Fruit fly (Drosophila melanogaster) whole organism, embryonic: ENCODE results near the gene wb.

Experiments
- Abd-B ChIP-seq: fragments of 200-800 bp; sonication (Bioruptor generic); optimal IDR thresholded peaks from 2 replicates; lab custom pipeline; 2018; ENCODE audit warnings: missing biosample characterization, mild to moderate bottlenecking, missing genetic modification characterization, moderate library complexity
- CG10366 ChIP-seq: fragments of 200-800 bp; sonication (Bioruptor generic); IDR thresholded peaks from 2 replicates; pipeline ENCODE4 v1.3.6; 2022; ENCODE audit warnings: missing biosample characterization, missing genetic modification characterization
- CG10462 ChIP-seq: fragments of 200-800 bp; sonication (Bioruptor generic); optimal IDR thresholded peaks from 2 replicates; lab custom pipeline; 2016; ENCODE audit warnings: missing biosample characterization, missing genetic modification characterization
- CG11247 ChIP-seq: fragments of 200-800 bp; sonication (Bioruptor generic); IDR thresholded peaks from 2 replicates; pipeline ENCODE4 v1.3.6; 2022; ENCODE audit warnings: missing biosample characterization, missing genetic modification characterization
- CG12659 ChIP-seq: fragments of 200-800 bp; sonication (Bioruptor generic); optimal IDR thresholded peaks from 3 replicates; lab custom pipeline; 2017; ENCODE audit warnings: mild to moderate bottlenecking, missing biosample characterization, missing genetic modification reagents, missing genetic modification characterization
- CG1529 ChIP-seq: fragments of 200-800 bp; sonication (Bioruptor generic); optimal IDR thresholded peaks from 3 replicates; lab custom pipeline; 2018; ENCODE audit warnings: missing biosample characterization, missing genetic modification characterization
- CG15514 ChIP-seq: fragments of 200-800 bp; sonication (Bioruptor generic); optimal IDR thresholded peaks from 3 replicates; lab custom pipeline; 2017; ENCODE audit warnings: missing biosample characterization, missing genetic modification characterization, mild to moderate bottlenecking, moderate library complexity, missing genetic modification reagents
- CG17568 ChIP-seq: fragments of 200-800 bp; sonication (Bioruptor generic); optimal IDR thresholded peaks from 2 replicates; lab custom pipeline; 2018; ENCODE audit warnings: missing biosample characterization, mild to moderate bottlenecking, missing genetic modification characterization, moderate library complexity
- CG18476 ChIP-seq: fragments of 200-800 bp; sonication (Bioruptor generic); optimal IDR thresholded peaks from 2 replicates; lab custom pipeline; 2016; ENCODE audit warnings: missing biosample characterization, mild to moderate bottlenecking, missing genetic modification characterization
- CG2199 ChIP-seq: fragments of 200-800 bp; sonication (Bioruptor generic); IDR thresholded peaks from 3 replicates; pipeline ENCODE4 v1.3.6; 2022; ENCODE audit warnings: missing biosample characterization, missing genetic modification characterization
- CG31365 ChIP-seq: fragments of 200-800 bp; sonication (Bioruptor generic); optimal IDR thresholded peaks from 2 replicates; lab custom pipeline; 2018; ENCODE audit warnings: missing biosample characterization, mild to moderate bottlenecking, missing genetic modification characterization
- CG31388 ChIP-seq: fragments of 200-800 bp; sonication (Bioruptor generic); optimal IDR thresholded peaks from 2 replicates; lab custom pipeline; 2016; ENCODE audit warnings: missing biosample characterization, missing genetic modification characterization
- CG32532 ChIP-seq: fragments of 200-800 bp; sonication (Bioruptor generic); IDR thresholded peaks from 2 replicates; pipeline ENCODE4 v1.3.6; 2022; ENCODE audit warnings: missing biosample characterization, missing genetic modification characterization
- CG3995 ChIP-seq: fragments of 200-800 bp; sonication (Bioruptor generic); optimal IDR thresholded peaks from 3 replicates; lab custom pipeline; 2016; ENCODE audit warnings: missing biosample characterization, missing genetic modification characterization
- CG42726 ChIP-seq: fragments of 200-800 bp; sonication (Bioruptor generic); IDR thresholded peaks from 2 replicates; pipeline ENCODE4 v1.3.6; 2022; ENCODE audit warnings: missing biosample characterization, missing genetic modification characterization; ENCODE audit not compliant: partially characterized antibody
- CG5953 ChIP-seq: fragments of 200-800 bp; sonication (Bioruptor generic); IDR thresholded peaks from 2 replicates; pipeline ENCODE4 v1.3.6; 2022; ENCODE audit warnings: missing biosample characterization, missing genetic modification characterization
- CG6689 ChIP-seq: fragments of 200-800 bp; sonication (Bioruptor generic); IDR thresholded peaks from 2 replicates; pipeline ENCODE4 v1.3.6; 2022; ENCODE audit warnings: missing biosample characterization, missing genetic modification characterization
- CG6854 ChIP-seq: fragments of 200-800 bp; sonication (Bioruptor generic); optimal IDR thresholded peaks from 3 replicates; lab custom pipeline; 2017; ENCODE audit warnings: missing biosample characterization, mild to moderate bottlenecking, missing genetic modification characterization
- CG7372 ChIP-seq: fragments of 200-800 bp; sonication (Bioruptor generic); IDR thresholded peaks from 2 replicates; pipeline ENCODE4 v1.3.6; 2022; ENCODE audit warnings: missing biosample characterization, missing genetic modification characterization
- CG7839 ChIP-seq: fragments of 200-800 bp; sonication (Bioruptor generic); optimal IDR thresholded peaks from 3 replicates; lab custom pipeline; 2018; ENCODE audit warnings: missing biosample characterization, mild to moderate bottlenecking, missing genetic modification characterization, moderate library complexity
- CG8388 ChIP-seq: fragments of 200-800 bp; sonication (Bioruptor generic); optimal IDR thresholded peaks from 2 replicates; lab custom pipeline; 2019; ENCODE audit warnings: missing biosample characterization, mild to moderate bottlenecking, missing genetic modification characterization, moderate library complexity
- CG9876 ChIP-seq: fragments of 200-800 bp; sonication (Bioruptor generic); optimal IDR thresholded peaks from 2 replicates; lab custom pipeline; 2016; ENCODE audit warnings: missing biosample characterization, missing genetic modification characterization
- CkIIα-i1 ChIP-seq: fragments of 200-800 bp; sonication (Bioruptor generic); IDR thresholded peaks from 2 replicates; pipeline ENCODE4 v1.3.6; 2022; ENCODE audit warnings: missing biosample characterization, missing genetic modification characterization
- D19A ChIP-seq: fragments of 200-800 bp; optimal IDR thresholded peaks from 3 replicates; lab custom pipeline; 2019; ENCODE audit warnings: missing biosample characterization, mild to moderate bottlenecking, missing genetic modification characterization, moderate library complexity
- Drgx ChIP-seq: fragments of 200-800 bp; sonication (Bioruptor generic); IDR thresholded peaks from 2 replicates; pipeline ENCODE4 v1.3.6; 2022; ENCODE audit warnings: missing biosample characterization, missing genetic modification characterization
- Fer3 ChIP-seq: fragments of 200-800 bp; sonication (Bioruptor generic); optimal IDR thresholded peaks from 2 replicates; lab custom pipeline; 2018; ENCODE audit warnings: missing biosample characterization, mild to moderate bottlenecking, missing genetic modification characterization, moderate library complexity
- Hey ChIP-seq: fragments of 200-800 bp; sonication (Bioruptor generic); optimal IDR thresholded peaks from 3 replicates; lab custom pipeline; 2018; ENCODE audit warnings: missing biosample characterization, mild to moderate bottlenecking, missing genetic modification characterization
- Hmx ChIP-seq: fragments of 200-800 bp; sonication (Bioruptor generic); optimal IDR thresholded peaks from 2 replicates; lab custom pipeline; 2016; ENCODE audit warnings: missing biosample characterization, missing genetic modification characterization
- Max ChIP-seq: fragments of 200-800 bp; sonication (Bioruptor generic); optimal IDR thresholded peaks from 2 replicates; lab custom pipeline; 2016; ENCODE audit warnings: missing biosample characterization, mild to moderate bottlenecking, missing genetic modification characterization
- NC2α ChIP-seq: fragments of 200-800 bp; sonication (Bioruptor generic); optimal IDR thresholded peaks from 2 replicates; lab custom pipeline; 2016; ENCODE audit warnings: missing biosample characterization, missing genetic modification characterization
- Opbp ChIP-seq: fragments of 200-800 bp; sonication (Bioruptor generic); IDR thresholded peaks from 3 replicates; pipeline ENCODE4 v1.3.6; 2022; ENCODE audit warnings: missing biosample characterization, missing genetic modification characterization; ENCODE audit not compliant: partially characterized antibody
- Pdp1 ChIP-seq, 2 experiments: fragments of 200-800 bp; sonication (Bioruptor generic); optimal IDR thresholded peaks; 3 replicates each; lab custom pipeline; 2016; ENCODE audit warnings: missing biosample characterization in 2 of 2, missing genetic modification characterization in 2 of 2, mild to moderate bottlenecking in 1 of 2, moderate library complexity in 1 of 2
- ara ChIP-seq: fragments of 200-800 bp; sonication (Bioruptor generic); IDR thresholded peaks from 2 replicates; pipeline ENCODE4 v1.3.6; 2022; ENCODE audit warnings: missing biosample characterization, missing genetic modification characterization
- ase ChIP-seq: fragments of 200-800 bp; sonication (Bioruptor generic); IDR thresholded peaks from 3 replicates; pipeline ENCODE4 v1.3.6; 2022; ENCODE audit warnings: missing biosample characterization, missing genetic modification characterization
- dpn ChIP-seq, 2 experiments: fragments of 200-800 bp; sonication (Bioruptor generic); optimal IDR thresholded peaks; 3 replicates each; lab custom pipeline; 2016; ENCODE audit warnings: missing biosample characterization in 2 of 2, missing genetic modification characterization in 2 of 2
- esg ChIP-seq: fragments of 200-800 bp; sonication (Bioruptor generic); conservative IDR thresholded peaks from 2 replicates; pipeline ENCODE4 v1.3.6; 2022; ENCODE audit warnings: missing biosample characterization, missing genetic modification characterization
- hb ChIP-seq: fragments of 200-800 bp; sonication (Bioruptor generic); IDR thresholded peaks from 3 replicates; pipeline ENCODE4 v1.3.6; 2022; ENCODE audit warnings: missing biosample characterization, missing genetic modification characterization; ENCODE audit not compliant: partially characterized antibody
- her ChIP-seq: fragments of 200-800 bp; sonication (Bioruptor generic); optimal IDR thresholded peaks from 2 replicates; lab custom pipeline; 2016; ENCODE audit warnings: missing biosample characterization, missing genetic modification characterization
- insv ChIP-seq, 2 experiments: fragments of 200-800 bp; sonication (Bioruptor generic); optimal IDR thresholded peaks; 3 replicates each; lab custom pipeline; 2016 to 2018; ENCODE audit warnings: missing biosample characterization in 2 of 2, missing genetic modification characterization in 2 of 2
- lab ChIP-seq: fragments of 200-800 bp; sonication (Bioruptor generic); optimal IDR thresholded peaks from 3 replicates; lab custom pipeline; 2017; ENCODE audit warnings: missing biosample characterization, missing genetic modification characterization, mild to moderate bottlenecking, moderate library complexity, missing genetic modification reagents
- lilli ChIP-seq: fragments of 200-800 bp; sonication (Bioruptor generic); optimal IDR thresholded peaks from 3 replicates; lab custom pipeline; 2016; ENCODE audit warnings: missing biosample characterization, missing genetic modification characterization
- lov ChIP-seq, 2 experiments: fragments of 200-800 bp in 1 of 2; fragments of >200 bp in 1 of 2; sonication (Bioruptor generic) in 1 of 2; IDR thresholded peaks in 1 of 2; optimal IDR thresholded peaks in 1 of 2; 2 replicates in 1 of 2; 3 replicates in 1 of 2; pipeline versions ENCODE4 v1.3.6 to Lab custom; 2017 to 2022; ENCODE audit warnings: missing biosample characterization in 1 of 2, missing genetic modification characterization in 1 of 2
- oc ChIP-seq: fragments of 200-800 bp; sonication (Bioruptor generic); optimal IDR thresholded peaks from 2 replicates; lab custom pipeline; 2018; ENCODE audit warnings: missing biosample characterization, mild to moderate bottlenecking, missing genetic modification characterization, moderate library complexity
- pho ChIP-seq: fragments of 200-800 bp; sonication (Bioruptor generic); optimal IDR thresholded peaks from 2 replicates; lab custom pipeline; 2016; ENCODE audit warnings: missing biosample characterization, missing genetic modification characterization
- salm ChIP-seq: fragments of 200-800 bp; sonication (Bioruptor generic); optimal IDR thresholded peaks from 2 replicates; lab custom pipeline; 2018; ENCODE audit warnings: missing biosample characterization, mild to moderate bottlenecking, missing genetic modification characterization
- sqz ChIP-seq: fragments of 200-800 bp; sonication (Bioruptor generic); optimal IDR thresholded peaks from 3 replicates; lab custom pipeline; 2018; ENCODE audit warnings: missing biosample characterization, mild to moderate bottlenecking, missing genetic modification characterization
- ttk ChIP-seq: fragments of 200-800 bp; sonication (Bioruptor generic); IDR thresholded peaks from 2 replicates; pipeline ENCODE4 v2.1.2; 2022; ENCODE audit warnings: missing biosample characterization, missing genetic modification characterization
- unpg ChIP-seq: fragments of 200-800 bp; sonication (Bioruptor generic); optimal IDR thresholded peaks from 3 replicates; lab custom pipeline; 2018; ENCODE audit warnings: missing biosample characterization, mild to moderate bottlenecking, missing genetic modification characterization, moderate library complexity
- yki ChIP-seq: fragments of >200 bp; optimal IDR thresholded peaks from 3 replicates; lab custom pipeline; 2018

wb gene

dm6 chr2L:14237510-14238277 is 25.1 kb upstream of the wb start (continued):
- TF ChIP-seq NC2α (no peak), ara (GFP tag; lab: Robert Waterston, UW) (no peak), CG10366 (no peak), Abd-B (no peak), CG9876 (GFP tag; lab: Kevin White, UChicago) (no peak), CG15514 (GFP tag; lab: Kevin White, UChicago) (no peak), Hmx (no peak), CG42726 (GFP tag; lab: Robert Waterston, UW) (no peak), CG18476 (no peak), Pdp1 (GFP tag; optimal IDR thresholded peaks at IDR 0.05; lab: Kevin White, UChicago) (no peak), CkIIα-i1 (GFP tag; lab: Robert Waterston, UW) (no peak), dpn (GFP tag; optimal IDR thresholded peaks at IDR 0.05; lab: Kevin White, UChicago) (no peak), CG31388 (GFP tag; lab: Kevin White, UChicago) (no peak), Hey (tag; lab: Kevin White, UChicago) (no peak), ase (GFP tag; lab: Robert Waterston, UW) (no peak), Fer3 (tag; lab: Kevin White, UChicago) (no peak), Drgx (GFP tag; lab: Robert Waterston, UW) (peak; percentile 65; the same call in 1 of the 2 replicates), lab (peak; percentile 57), CG32532 (no peak), CG17568 (no peak), hb (no peak), oc (tag; lab: Kevin White, UChicago) (peak; percentile 41), yki (no peak), ttk (GFP tag; lab: Robert Waterston, UW) (peak; percentile 45), salm (tag; lab: Kevin White, UChicago) (no peak), CG1529 (GFP tag; lab: Kevin White, UChicago) (peak; percentile 50), esg (no peak; the same call in 1 of the 2 replicates), lilli (GFP tag; lab: Kevin White, UChicago) (no peak), unpg (GFP tag; lab: Kevin White, UChicago) (peak; percentile 58), Max (no peak), CG6854 (GFP tag; lab: Kevin White, UChicago) (no peak), D19A (tag; lab: Kevin White, UChicago) (peak; percentile 8), sqz (GFP tag; lab: Kevin White, UChicago) (no peak), pho (GFP tag; lab: Kevin White, UChicago) (no peak), CG5953 (no peak; the same call in 1 of the 2 replicates), CG31365 (tag; lab: Kevin White, UChicago) (no peak), Opbp (no peak), lov (optimal IDR thresholded peaks at IDR 0.05; lab: Kevin White, UChicago) (no peak), lov (GFP tag; IDR thresholded peaks at IDR 0.05; lab: Robert Waterston, UW) (no peak), CG6689 (GFP tag; lab: Robert Waterston, UW) (peak; percentile 43), CG8388 (GFP tag; lab: Kevin White, UChicago) (peak; percentile 50), CG10462 (GFP tag; lab: Kevin White, UChicago) (no peak), insv (GFP tag; optimal IDR thresholded peaks at IDR 0.05; lab: Kevin White, UChicago) (no peak), her (GFP tag; lab: Kevin White, UChicago) (no peak), CG11247 (GFP tag; lab: Robert Waterston, UW) (no peak), CG3995 (no peak), CG7372 (GFP tag; lab: Robert Waterston, UW) (no peak), CG12659 (GFP tag; lab: Kevin White, UChicago) (peak; percentile 7), CG2199 (GFP tag; lab: Robert Waterston, UW) (no peak), CG7839 (peak; percentile 53)
